Worm (Caenorhabditis elegans): ENCODE results near the gene R102.8.

Gene R102.8

DNA sequence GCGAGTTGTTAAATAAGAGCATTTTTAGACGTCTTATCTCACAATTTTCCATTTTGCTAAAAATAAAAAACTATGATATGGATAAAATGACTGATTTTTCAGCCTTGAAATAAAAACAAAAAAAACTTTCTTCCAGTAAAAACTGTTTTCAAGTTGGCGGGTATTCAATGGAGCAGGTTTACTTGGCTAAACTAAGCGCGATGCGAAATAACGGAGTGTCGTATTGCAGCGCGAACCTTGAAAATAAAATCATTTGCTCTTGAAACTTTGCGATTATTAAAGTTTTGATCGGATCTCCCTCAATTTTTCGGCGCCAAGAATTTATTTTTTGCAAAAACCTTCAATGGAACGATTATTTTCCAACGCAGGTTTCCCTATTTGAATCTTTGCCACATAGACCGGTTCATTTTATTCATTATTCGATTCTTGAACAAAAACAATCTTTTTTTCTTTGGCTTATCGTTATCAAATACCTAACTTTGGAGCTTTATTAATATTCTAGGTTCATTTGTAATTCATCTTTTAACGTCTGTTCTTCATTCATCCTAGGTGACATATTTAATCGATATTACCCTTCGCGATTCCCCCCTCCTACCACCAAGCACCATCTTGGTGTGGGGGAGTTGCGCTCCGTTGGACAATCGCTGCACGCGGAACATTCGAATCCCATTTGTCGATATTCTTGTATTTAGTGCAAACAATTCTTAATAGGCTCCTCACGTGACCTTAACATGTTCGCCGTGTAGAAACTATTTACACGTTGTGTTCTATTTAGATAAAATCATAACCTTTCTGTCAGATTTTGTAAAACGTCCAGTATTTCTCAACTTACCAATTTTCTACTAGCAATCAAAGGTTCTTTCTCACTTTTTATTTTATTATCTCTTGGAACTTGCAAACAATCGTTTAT is 44.7 kb upstream of the R102.8 start, which contains the start of the genes orc-5 and cyb-1 (continued):
- TF ChIP-seq hlh-17 (GFP tag; optimal IDR thresholded peaks at IDR 0.05; ENCODE audit: borderline replicate concordance) (no peak), jun-1 (tag; optimal IDR thresholded peaks at IDR 0.05) (peak; percentile 58), unc-62 (GFP tag; optimal IDR thresholded peaks at IDR 0.05) (no peak), dsc-1 (tag; optimal IDR thresholded peaks at IDR 0.05) (peak; percentile 70), snpc-4 (tag; optimal IDR thresholded peaks at IDR 0.05) (peak; percentile 53), nhr-19 (GFP tag; conservative IDR thresholded peaks at IDR 0.05) (peak; percentile 82), efl-3 (GFP tag; optimal IDR thresholded peaks at IDR 0.05) (no peak), nhr-20 (tag; optimal IDR thresholded peaks at IDR 0.05) (peak; percentile 80), mab-9 (GFP tag; IDR thresholded peaks at IDR 0.05) (no peak), swsn-7 (tag; optimal IDR thresholded peaks at IDR 0.05) (peak; percentile 81), nhr-11 (tag; optimal IDR thresholded peaks at IDR 0.05) (peak; percentile 44), nhr-237 (tag; optimal IDR thresholded peaks at IDR 0.05) (no peak), aha-1 (tag; optimal IDR thresholded peaks at IDR 0.05) (peak; percentile 10), tlp-1 (tag; optimal IDR thresholded peaks at IDR 0.05) (no peak), nhr-85 (tag) (peak; percentile 79), fos-1 (tag; optimal IDR thresholded peaks at IDR 0.05) (peak; percentile 34), rnt-1 (tag; optimal IDR thresholded peaks at IDR 0.05) (peak; percentile 87), lin-35 (GFP tag; optimal IDR thresholded peaks at IDR 0.05) (peak; percentile 97 to 99), nhr-84 (tag; optimal IDR thresholded peaks at IDR 0.05) (no peak), mep-1 (tag; optimal IDR thresholded peaks at IDR 0.05) (peak; percentile 80), ceh-63 (GFP tag; optimal IDR thresholded peaks at IDR 0.05) (no peak), tbx-2 (tag; optimal IDR thresholded peaks at IDR 0.05) (peak; percentile 78), fkh-10 (GFP tag; optimal IDR thresholded peaks at IDR 0.05) (peak; percentile 17), unc-98 (GFP tag; IDR thresholded peaks at IDR 0.05) (no peak), ztf-11 (tag; optimal IDR thresholded peaks at IDR 0.05) (no peak), elt-3 (tag; optimal IDR thresholded peaks at IDR 0.05) (peak in 4 of 6 experiments; percentile 17 to 81 (median 44)), sptf-1 (tag; optimal IDR thresholded peaks at IDR 0.05) (no peak), dpl-1 (GFP tag; optimal IDR thresholded peaks at IDR 0.05) (peak; percentile 97 to 98 (median 97)), C16A3.4 (tag; optimal IDR thresholded peaks at IDR 0.05) (peak; percentile 86), hpl-2 (GFP tag; optimal IDR thresholded peaks at IDR 0.05) (no peak), pax-3 (tag; optimal IDR thresholded peaks at IDR 0.05) (no peak), fkh-4 (tag; optimal IDR thresholded peaks at IDR 0.05; ENCODE audit: borderline replicate concordance) (no peak), blmp-1 (tag; optimal IDR thresholded peaks at IDR 0.05) (peak; percentile 87), egl-13 (tag; optimal IDR thresholded peaks at IDR 0.05) (peak; percentile 20), egl-27 (tag; optimal IDR thresholded peaks at IDR 0.05) (no peak), lsy-2 (tag; optimal IDR thresholded peaks at IDR 0.05) (peak; percentile 85 to 93), nhr-47 (tag; optimal IDR thresholded peaks at IDR 0.05) (peak; percentile 88), zag-1 (tag; optimal IDR thresholded peaks at IDR 0.05) (no peak), ceh-90 (tag; optimal IDR thresholded peaks at IDR 0.05) (peak; percentile 19), lin-13 (GFP tag; optimal IDR thresholded peaks at IDR 0.05) (peak; percentile 82), C04F5.9 (tag; optimal IDR thresholded peaks at IDR 0.05) (peak; percentile 33), nhr-90 (tag; optimal IDR thresholded peaks at IDR 0.05; ENCODE audit: poor library complexity) (peak; percentile 74), vab-15 (tag; optimal IDR thresholded peaks at IDR 0.05) (no peak), nhr-77 (tag; optimal IDR thresholded peaks at IDR 0.05) (peak; percentile 51), elt-2 (tag; optimal IDR thresholded peaks at IDR 0.05) (no peak), xbp-1 (tag; optimal IDR thresholded peaks at IDR 0.05) (peak; percentile 86), grh-1 (GFP tag; IDR thresholded peaks at IDR 0.05) (peak; percentile 74), mef-2 (tag; optimal IDR thresholded peaks at IDR 0.05) (no peak), nhr-71 (tag; optimal IDR thresholded peaks at IDR 0.05) (peak; percentile 90), ama-1 (optimal IDR thresholded peaks at IDR 0.05) (no peak), sox-4 (tag; optimal IDR thresholded peaks at IDR 0.05) (peak; percentile 27)
